Fruit fly (Drosophila melanogaster) whole organism, embryonic: Measurements from ENCODE around the gene sowi.

Experiments used
- ATbp ChIP-seq: fragments of 200-800 bp; sonication (Bioruptor generic); optimal IDR thresholded peaks from 2 replicates; lab custom pipeline; 2017; ENCODE audit warnings: missing biosample characterization, mild to moderate bottlenecking, missing genetic modification characterization, missing genetic modification reagents
- Atf3 ChIP-seq: fragments of 200-800 bp; sonication (Bioruptor generic); optimal IDR thresholded peaks from 3 replicates; lab custom pipeline; 2016; ENCODE audit warnings: missing biosample characterization, missing genetic modification characterization
- CG10366 ChIP-seq: fragments of 200-800 bp; sonication (Bioruptor generic); IDR thresholded peaks from 2 replicates; pipeline ENCODE4 v1.3.6; 2022; ENCODE audit warnings: missing biosample characterization, missing genetic modification characterization
- CG10979 ChIP-seq: fragments of 200-800 bp; sonication (Bioruptor generic); optimal IDR thresholded peaks from 2 replicates; lab custom pipeline; 2018; ENCODE audit warnings: missing biosample characterization, mild to moderate bottlenecking, missing genetic modification characterization, moderate library complexity
- CG11093 ChIP-seq: fragments of 200-800 bp; sonication (Bioruptor generic); IDR thresholded peaks from 3 replicates; pipeline ENCODE4 v1.3.6; 2022; ENCODE audit warnings: missing biosample characterization, missing genetic modification characterization
- CG11504 ChIP-seq: fragments of 200-800 bp; sonication (Bioruptor generic); optimal IDR thresholded peaks from 3 replicates; lab custom pipeline; 2019; ENCODE audit warnings: missing biosample characterization, mild to moderate bottlenecking, missing genetic modification characterization, moderate library complexity
- CG11560 ChIP-seq: fragments of 200-800 bp; sonication (Bioruptor generic); IDR thresholded peaks from 3 replicates; pipeline ENCODE4 v1.3.6; 2022; ENCODE audit warnings: missing biosample characterization, missing genetic modification characterization
- CG11723 ChIP-seq: fragments of 200-800 bp; sonication (Bioruptor generic); optimal IDR thresholded peaks from 2 replicates; lab custom pipeline; 2017; ENCODE audit warnings: missing biosample characterization, mild to moderate bottlenecking, missing genetic modification characterization
- CG1233 ChIP-seq: fragments of 200-800 bp; sonication (Bioruptor generic); optimal IDR thresholded peaks from 4 replicates; lab custom pipeline; 2018; ENCODE audit warnings: missing biosample characterization, mild to moderate bottlenecking, missing genetic modification characterization
- CG13775 ChIP-seq: fragments of 200-800 bp; sonication (Bioruptor generic); optimal IDR thresholded peaks from 3 replicates; lab custom pipeline; 2017; ENCODE audit warnings: missing biosample characterization, mild to moderate bottlenecking, missing genetic modification characterization
- CG15479 ChIP-seq: fragments of 200-800 bp; sonication (Bioruptor generic); optimal IDR thresholded peaks from 3 replicates; lab custom pipeline; 2019; ENCODE audit warnings: missing biosample characterization, mild to moderate bottlenecking, missing genetic modification characterization, moderate library complexity
- CG15696 ChIP-seq: fragments of 200-800 bp; sonication (Bioruptor generic); optimal IDR thresholded peaks from 2 replicates; lab custom pipeline; 2019; ENCODE audit warnings: missing biosample characterization, mild to moderate bottlenecking, missing genetic modification characterization, moderate library complexity
- CG17328 ChIP-seq: fragments of 200-800 bp; sonication (Bioruptor generic); IDR thresholded peaks from 2 replicates; pipeline ENCODE4 v1.3.6; 2022; ENCODE audit warnings: missing biosample characterization, missing genetic modification characterization
- CG18262 ChIP-seq: fragments of 200-800 bp; optimal IDR thresholded peaks from 3 replicates; lab custom pipeline; 2019; ENCODE audit warnings: missing biosample characterization, mild to moderate bottlenecking, missing genetic modification characterization, moderate library complexity
- CG2712 ChIP-seq: fragments of 200-800 bp; optimal IDR thresholded peaks from 3 replicates; lab custom pipeline; 2019; ENCODE audit warnings: missing biosample characterization, mild to moderate bottlenecking, missing genetic modification characterization, moderate library complexity
- CG30403 ChIP-seq: fragments of 200-800 bp; sonication (Bioruptor generic); optimal IDR thresholded peaks from 3 replicates; lab custom pipeline; 2016; ENCODE audit warnings: missing biosample characterization, missing genetic modification characterization
- CG3281 ChIP-seq: fragments of 200-800 bp; sonication (Bioruptor generic); optimal IDR thresholded peaks from 3 replicates; lab custom pipeline; 2017; ENCODE audit warnings: missing biosample characterization, mild to moderate bottlenecking, missing genetic modification characterization
- CG3726 ChIP-seq: fragments of 200-800 bp; sonication (Bioruptor generic); IDR thresholded peaks from 3 replicates; pipeline ENCODE4, ENCODE4 v1.3.6; 2022; ENCODE audit warnings: missing biosample characterization, missing genetic modification characterization
- CG3995 ChIP-seq: fragments of 200-800 bp; sonication (Bioruptor generic); optimal IDR thresholded peaks from 3 replicates; lab custom pipeline; 2016; ENCODE audit warnings: missing biosample characterization, missing genetic modification characterization
- CG4360 ChIP-seq: fragments of 200-800 bp; sonication (Bioruptor generic); IDR thresholded peaks from 2 replicates; pipeline ENCODE4 v1.3.6; 2022; ENCODE audit warnings: missing biosample characterization, missing genetic modification characterization
- CG5180 ChIP-seq: fragments of 200-800 bp; sonication (Bioruptor generic); optimal IDR thresholded peaks from 3 replicates; lab custom pipeline; 2017; ENCODE audit warnings: missing biosample characterization, missing genetic modification characterization, mild to moderate bottlenecking, moderate library complexity, missing genetic modification reagents
- CG7357 ChIP-seq: fragments of 200-800 bp; sonication (Bioruptor generic); IDR thresholded peaks from 3 replicates; pipeline ENCODE4 v1.3.6; 2022; ENCODE audit warnings: missing biosample characterization, missing genetic modification characterization
- CG7372 ChIP-seq: fragments of 200-800 bp; sonication (Bioruptor generic); IDR thresholded peaks from 2 replicates; pipeline ENCODE4 v1.3.6; 2022; ENCODE audit warnings: missing biosample characterization, missing genetic modification characterization
- CG8290 ChIP-seq, 3 experiments: fragments of 200-800 bp; sonication (Bioruptor generic); optimal IDR thresholded peaks; 2 replicates each; lab custom pipeline; 2016 to 2019; ENCODE audit warnings: missing biosample characterization in 3 of 3, missing genetic modification characterization in 3 of 3, mild to moderate bottlenecking in 2 of 3, moderate library complexity in 1 of 3
- Dip2 ChIP-seq: fragments of 200-800 bp; sonication (Bioruptor generic); IDR thresholded peaks from 2 replicates; pipeline ENCODE4 v1.3.6; 2022; ENCODE audit warnings: missing biosample characterization, missing genetic modification characterization
- E2f2 ChIP-seq: fragments of 200-800 bp; sonication (Bioruptor generic); IDR thresholded peaks from 2 replicates; pipeline ENCODE4 v1.3.6; 2022; ENCODE audit warnings: missing biosample characterization, missing genetic modification characterization
- HLH4C ChIP-seq: fragments of 200-800 bp; sonication (Bioruptor generic); IDR thresholded peaks from 3 replicates; pipeline ENCODE4 v1.3.6; 2022; ENCODE audit warnings: missing biosample characterization, missing genetic modification characterization; ENCODE audit not compliant: partially characterized antibody
- Hr3 ChIP-seq: fragments of 200-800 bp; sonication (Bioruptor generic); optimal IDR thresholded peaks from 3 replicates; lab custom pipeline; 2016; ENCODE audit warnings: missing biosample characterization, missing genetic modification characterization
- MTF-1 ChIP-seq: fragments of 200-800 bp; sonication (Bioruptor generic); optimal IDR thresholded peaks from 2 replicates; lab custom pipeline; 2018; ENCODE audit warnings: missing biosample characterization, mild to moderate bottlenecking, missing genetic modification characterization, borderline replicate concordance
- Neu2 ChIP-seq: fragments of 200-800 bp; sonication (Bioruptor generic); optimal IDR thresholded peaks from 3 replicates; lab custom pipeline; 2016; ENCODE audit warnings: missing biosample characterization, missing genetic modification characterization, borderline replicate concordance
- Rx ChIP-seq: fragments of 200-800 bp; sonication (Bioruptor generic); IDR thresholded peaks from 2 replicates; pipeline ENCODE4 v1.3.6; 2022; ENCODE audit warnings: missing biosample characterization, missing genetic modification characterization
- Sox100B ChIP-seq: fragments of 200-800 bp; sonication (Bioruptor generic); optimal IDR thresholded peaks from 3 replicates; lab custom pipeline; 2018; ENCODE audit warnings: missing biosample characterization, mild to moderate bottlenecking, missing genetic modification characterization
- Sox102F ChIP-seq: fragments of 200-800 bp; sonication (Bioruptor generic); optimal IDR thresholded peaks from 2 replicates; lab custom pipeline; 2018; ENCODE audit warnings: missing biosample characterization, mild to moderate bottlenecking, missing genetic modification characterization, moderate library complexity
- abd-A ChIP-seq: fragments of 200-800 bp; sonication (Bioruptor generic); optimal IDR thresholded peaks from 3 replicates; lab custom pipeline; 2019; ENCODE audit warnings: missing biosample characterization, mild to moderate bottlenecking, missing genetic modification characterization, moderate library complexity
- ac ChIP-seq: fragments of 200-800 bp; sonication (Bioruptor generic); optimal IDR thresholded peaks from 3 replicates; lab custom pipeline; 2017; ENCODE audit warnings: missing biosample characterization, mild to moderate bottlenecking, missing genetic modification characterization
- chinmo ChIP-seq: fragments of 200-800 bp; sonication (Bioruptor generic); IDR thresholded peaks from 4 replicates; pipeline ENCODE4 v1.3.6; 2022; ENCODE audit warnings: missing biosample characterization, missing genetic modification characterization; ENCODE audit not compliant: partially characterized antibody
- crp ChIP-seq, 2 experiments: fragments of 200-800 bp; sonication (Bioruptor generic); optimal IDR thresholded peaks; 2 replicates in 1 of 2; 3 replicates in 1 of 2; lab custom pipeline; 2017; ENCODE audit warnings: missing biosample characterization in 2 of 2, missing genetic modification characterization in 2 of 2, mild to moderate bottlenecking in 1 of 2, moderate library complexity in 1 of 2
- disco-r ChIP-seq: fragments of 200-800 bp; sonication (Bioruptor generic); optimal IDR thresholded peaks from 2 replicates; lab custom pipeline; 2016; ENCODE audit warnings: missing biosample characterization, missing genetic modification characterization
- ham ChIP-seq: fragments of 200-800 bp; sonication (Bioruptor generic); IDR thresholded peaks from 2 replicates; pipeline ENCODE4 v1.3.6; 2022; ENCODE audit warnings: missing biosample characterization, missing genetic modification characterization
- org-1 ChIP-seq: fragments of 200-800 bp; sonication (Bioruptor generic); optimal IDR thresholded peaks from 2 replicates; lab custom pipeline; 2017; ENCODE audit warnings: missing biosample characterization, missing genetic modification characterization
- pan ChIP-seq, 4 experiments: fragments of >200 bp in 3 of 4; fragments of 200-800 bp in 1 of 4; sonication (Bioruptor generic) in 1 of 4; optimal IDR thresholded peaks in 3 of 4; IDR thresholded peaks in 1 of 4; 2 replicates each; pipeline versions ENCODE4 v1.3.6 to Lab custom; 2017 to 2022; ENCODE audit warnings: missing biosample characterization in 2 of 4, missing genetic modification characterization in 2 of 4, mixed read lengths in 1 of 4
- sens ChIP-seq: fragments of 200-800 bp; sonication (Bioruptor generic); peaks from one replicate; lab custom pipeline; 2016; ENCODE audit warnings: missing biosample characterization, missing genetic modification characterization
- sim ChIP-seq: fragments of 200-800 bp; sonication (Bioruptor generic); IDR thresholded peaks from 2 replicates; pipeline ENCODE4 v1.3.6; 2022; ENCODE audit warnings: missing biosample characterization, missing genetic modification characterization
- slou ChIP-seq: fragments of 200-800 bp; sonication (Bioruptor generic); optimal IDR thresholded peaks from 3 replicates; lab custom pipeline; 2016; ENCODE audit warnings: missing biosample characterization, missing genetic modification characterization
- stwl ChIP-seq: fragments of 200-800 bp; sonication (Bioruptor generic); optimal IDR thresholded peaks from 3 replicates; lab custom pipeline; 2018; ENCODE audit warnings: missing biosample characterization, mild to moderate bottlenecking, missing genetic modification characterization, moderate library complexity
- tio ChIP-seq: fragments of 200-800 bp; sonication (Bioruptor generic); optimal IDR thresholded peaks from 2 replicates; lab custom pipeline; 2017; ENCODE audit warnings: missing biosample characterization, missing genetic modification characterization, inconsistent platforms
- wek ChIP-seq: fragments of 200-800 bp; sonication (Bioruptor generic); optimal IDR thresholded peaks from 3 replicates; lab custom pipeline; 2018; ENCODE audit warnings: missing biosample characterization, mild to moderate bottlenecking, missing genetic modification characterization, moderate library complexity

sowi gene

DNA sequence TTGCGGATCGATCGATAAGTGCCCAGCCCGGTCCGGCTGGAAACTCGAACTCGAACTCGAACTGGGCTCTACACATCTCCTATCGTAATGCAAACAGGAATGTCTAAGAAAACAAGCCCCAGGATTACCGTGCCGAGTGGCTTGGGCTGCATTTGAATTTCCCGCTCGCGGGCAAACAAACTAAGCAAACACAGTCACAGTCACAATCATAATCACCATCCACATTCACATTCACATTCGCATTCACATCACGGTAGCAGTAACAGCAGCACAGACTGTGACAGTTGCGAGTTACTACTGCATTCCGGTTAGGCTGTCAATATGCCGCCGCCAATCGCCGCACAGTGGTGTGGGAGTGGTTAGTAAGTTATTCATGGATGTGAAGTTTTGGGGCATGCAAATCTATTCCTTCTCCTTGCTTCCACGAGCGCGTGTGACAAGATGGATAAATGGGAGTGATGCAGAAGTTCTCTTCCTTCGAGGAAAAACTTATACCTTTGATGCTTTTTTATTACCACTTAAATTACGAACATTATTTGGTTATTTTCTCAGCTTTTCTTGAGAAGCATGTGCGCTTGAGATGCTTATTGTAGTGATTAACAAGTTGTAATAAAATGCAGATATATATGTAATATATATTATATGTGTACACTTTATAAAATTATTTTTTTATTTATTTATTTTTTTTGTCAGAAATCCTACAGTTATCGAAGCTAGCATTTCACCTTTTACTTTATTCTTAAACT is 36.8 kb upstream of the sowi start (continued):
- TF ChIP-seq CG3995 = peak; percentile 95
- no peak for TF ChIP-seq disco-r (GFP tag; lab: Kevin White, UChicago)
- TF ChIP-seq ATbp = no peak
- TF ChIP-seq CG7357 (GFP tag; lab: Robert Waterston, UW) = no peak
- peak; percentile 14 for TF ChIP-seq CG2712 (tag; lab: Kevin White, UChicago)
- TF ChIP-seq Rx (GFP tag; lab: Robert Waterston, UW) = 0 out of 2 replicates have a peak, but pooled peaks have one; percentile 4
- TF ChIP-seq Sox102F (GFP tag; lab: Kevin White, UChicago) = peak; percentile 15
- TF ChIP-seq CG17328 (GFP tag; lab: Robert Waterston, UW) = 0 out of 2 replicates have a peak, but pooled peaks have one; percentile 7
- TF ChIP-seq tio (GFP tag; lab: Kevin White, UChicago) = peak; percentile 42
- TF ChIP-seq Dip2 (GFP tag; lab: Robert Waterston, UW) = no peak
- no peak for TF ChIP-seq CG10366 (GFP tag; lab: Robert Waterston, UW)
- peak; percentile 23 for TF ChIP-seq CG13775 (GFP tag; lab: Kevin White, UChicago)
- peak; percentile 6 for TF ChIP-seq MTF-1 (GFP tag; lab: Kevin White, UChicago)
- TF ChIP-seq sim (GFP tag; lab: Robert Waterston, UW) = 0 out of 2 replicates have a peak, but pooled peaks have one; percentile 22
- TF ChIP-seq CG4360 (GFP tag; lab: Robert Waterston, UW) = peak; percentile 48; the same call in 1 of the 2 replicates
- peak; percentile 49 for TF ChIP-seq CG11504 (tag; lab: Kevin White, UChicago)
- no peak for TF ChIP-seq pan (optimal IDR thresholded peaks at IDR 0.05; lab: Kevin White, UChicago)
- no peak for TF ChIP-seq pan (GFP tag; optimal IDR thresholded peaks at IDR 0.05 in 1 of 2, IDR thresholded peaks at IDR 0.05 in 1 of 2)
- TF ChIP-seq Hr3 (GFP tag; lab: Kevin White, UChicago) = no peak
- TF ChIP-seq CG15479 (GFP tag; lab: Kevin White, UChicago) = peak; percentile 56
- TF ChIP-seq Sox100B = peak; percentile 27
- peak; percentile 12 for TF ChIP-seq CG1233 (GFP tag; lab: Kevin White, UChicago)
- TF ChIP-seq CG3726 = no peak
- TF ChIP-seq CG8290 (GFP tag; optimal IDR thresholded peaks at IDR 0.05; lab: Kevin White, UChicago) = no peak
- peak in 1 of 2 experiments; percentile 14 for TF ChIP-seq CG8290 (tag; optimal IDR thresholded peaks at IDR 0.05; lab: Kevin White, UChicago)
- TF ChIP-seq CG11093 (GFP tag; lab: Robert Waterston, UW) = peak; percentile 17; the same call in 1 of the 3 replicates
- no peak for TF ChIP-seq HLH4C (GFP tag; lab: Robert Waterston, UW)
- peak; percentile 66 for TF ChIP-seq E2f2 (GFP tag; lab: Robert Waterston, UW)
- peak; percentile 13 for TF ChIP-seq org-1 (GFP tag; lab: Kevin White, UChicago)
- TF ChIP-seq slou (GFP tag; lab: Kevin White, UChicago) = no peak
- TF ChIP-seq CG11723 (GFP tag; lab: Kevin White, UChicago) = no peak
- no peak for TF ChIP-seq CG30403 (GFP tag; lab: Kevin White, UChicago)
- TF ChIP-seq Atf3 = peak; percentile 7
- peak; percentile 9 for TF ChIP-seq CG10979 (tag; lab: Kevin White, UChicago)
- no peak for TF ChIP-seq CG11560 (tag; lab: Robert Waterston, UW)
- peak; percentile 18 for TF ChIP-seq wek
- no peak for TF ChIP-seq CG3281
- peak; percentile 87 for TF ChIP-seq CG5180 (GFP tag; lab: Kevin White, UChicago)
- TF ChIP-seq chinmo (GFP tag; lab: Robert Waterston, UW) = 0 out of 4 replicates have a peak, but pooled peaks have one; percentile 32
- no peak for TF ChIP-seq CG7372 (GFP tag; lab: Robert Waterston, UW)
- TF ChIP-seq ac (GFP tag; lab: Kevin White, UChicago) = peak; percentile 70
- no peak for TF ChIP-seq crp (GFP tag; optimal IDR thresholded peaks at IDR 0.05; lab: Kevin White, UChicago)
- peak; percentile 3 for TF ChIP-seq stwl (tag; lab: Kevin White, UChicago)
- TF ChIP-seq abd-A (tag; lab: Kevin White, UChicago) = no peak
- TF ChIP-seq CG15696 (tag; lab: Kevin White, UChicago) = peak; percentile 78
- TF ChIP-seq Neu2 (GFP tag; lab: Kevin White, UChicago) = peak; percentile 39
- TF ChIP-seq sens (GFP tag; lab: Kevin White, UChicago) = peak; percentile 74
- peak; percentile 61 for TF ChIP-seq CG18262 (tag; lab: Kevin White, UChicago)
- TF ChIP-seq ham (GFP tag; lab: Robert Waterston, UW) = no peak
